Worm (Caenorhabditis elegans) whole organism, young adult: Measurements from ENCODE around the gene dhrr-1.

Source experiments
- D2030.7 ChIP-seq: fragments of 200-800 bp; sonication (Bioruptor generic); IDR thresholded peaks from 2 replicates; pipeline ENCODE4 v1.3.6; 2022; ENCODE audit warnings: missing genetic modification reagents, missing genetic modification characterization, missing compliant biosample characterization
- F23B12.7 ChIP-seq: sonication (generic microtip); optimal IDR thresholded peaks from 2 replicates; lab custom pipeline; 2017; ENCODE audit warnings: missing genetic modification characterization, mild to moderate bottlenecking, missing compliant biosample characterization, antibody characterized with exemption, moderate library complexity; ENCODE audit not compliant: insufficient read depth
- F33H1.4 ChIP-seq: fragments of 200-800 bp; sonication (Bioruptor generic); IDR thresholded peaks from 2 replicates; pipeline ENCODE4 v1.3.6; 2022; ENCODE audit warnings: missing genetic modification reagents, missing genetic modification characterization, missing compliant biosample characterization
- ZK185.1 ChIP-seq: sonication (generic microtip); optimal IDR thresholded peaks from 2 replicates; lab custom pipeline; 2016; ENCODE audit warnings: mild to moderate bottlenecking, missing genetic modification characterization, missing compliant biosample characterization; ENCODE audit not compliant: poor library complexity, severe bottlenecking
- atf-7 ChIP-seq: sonication (generic microtip); optimal IDR thresholded peaks from 2 replicates; lab custom pipeline; 2017; ENCODE audit warnings: mild to moderate bottlenecking, missing genetic modification characterization, missing compliant biosample characterization
- cebp-1 ChIP-seq, 2 experiments: fragments of 200-800 bp in 1 of 2; sonication (Bioruptor generic) in 1 of 2; sonication (generic microtip) in 1 of 2; IDR thresholded peaks in 1 of 2; optimal IDR thresholded peaks in 1 of 2; 2 replicates each; pipeline versions ENCODE4 v1.3.6 to Lab custom; 2017 to 2022; ENCODE audit warnings: missing compliant biosample characterization in 2 of 2, missing genetic modification characterization in 2 of 2, mild to moderate bottlenecking in 1 of 2, missing genetic modification reagents in 1 of 2, moderate library complexity in 1 of 2
- cebp-2 ChIP-seq: fragments of 200-800 bp; sonication (Bioruptor generic); IDR thresholded peaks from 2 replicates; pipeline ENCODE4 v1.3.6; 2022; ENCODE audit warnings: missing genetic modification characterization, missing compliant biosample characterization
- ceh-58 ChIP-seq: fragments of 200-800 bp; sonication (Bioruptor generic); IDR thresholded peaks from 2 replicates; pipeline ENCODE4 v1.3.6; 2022; ENCODE audit warnings: missing genetic modification characterization, missing compliant biosample characterization
- ceh-79 ChIP-seq: sonication (generic microtip); optimal IDR thresholded peaks from 2 replicates; lab custom pipeline; 2017; ENCODE audit warnings: mild to moderate bottlenecking, missing genetic modification characterization, missing compliant biosample characterization
- die-1 ChIP-seq: sonication (generic microtip); optimal IDR thresholded peaks from 2 replicates; lab custom pipeline; 2016; ENCODE audit warnings: missing genotype, mild to moderate bottlenecking, missing genetic modification characterization, missing compliant biosample characterization
- dpl-1 ChIP-seq: fragments of 150-350 bp; optimal IDR thresholded peaks from 2 replicates; lab custom pipeline; 2014; ENCODE audit warnings: missing biosample characterization, missing genetic modification reagents, missing genetic modification characterization
- efl-1 ChIP-seq: fragments of 150-350 bp; optimal IDR thresholded peaks from 2 replicates; lab custom pipeline; 2014; ENCODE audit warnings: missing biosample characterization, missing genetic modification reagents, missing genetic modification characterization
- egl-18 ChIP-seq: fragments of 200-800 bp; sonication (Bioruptor generic); IDR thresholded peaks from 2 replicates; pipeline ENCODE4 v1.3.6; 2022; ENCODE audit warnings: missing genetic modification reagents, missing genetic modification characterization, missing compliant biosample characterization
- ekl-4 ChIP-seq: fragments of 200-800 bp; sonication (Bioruptor generic); IDR thresholded peaks from 2 replicates; pipeline ENCODE4 v1.3.6; 2022; ENCODE audit warnings: missing genetic modification reagents, missing genetic modification characterization, missing compliant biosample characterization
- gei-17 ChIP-seq: fragments of 200-800 bp; sonication (Bioruptor generic); optimal IDR thresholded peaks from 2 replicates; lab custom pipeline; 2018; ENCODE audit warnings: mild to moderate bottlenecking, missing genetic modification characterization, missing compliant biosample characterization
- hsf-1 ChIP-seq: fragments of 200-800 bp; sonication (Bioruptor generic); IDR thresholded peaks from 2 replicates; pipeline ENCODE4 v1.3.6; 2022; ENCODE audit warnings: missing genetic modification reagents, missing genetic modification characterization, missing compliant biosample characterization
- lin-26 ChIP-seq: fragments of 200-800 bp; sonication (Bioruptor generic); IDR thresholded peaks from 2 replicates; pipeline ENCODE4 v1.3.6; 2022; ENCODE audit warnings: missing genetic modification reagents, missing genetic modification characterization, missing compliant biosample characterization
- lin-40 ChIP-seq: sonication (generic microtip); optimal IDR thresholded peaks from 2 replicates; lab custom pipeline; 2016; ENCODE audit warnings: missing genetic modification characterization, mild to moderate bottlenecking, missing compliant biosample characterization, missing genotype, missing genetic modification reagents
- lin-54 ChIP-seq: fragments of 200-800 bp; sonication (Bioruptor generic); optimal IDR thresholded peaks from 2 replicates; lab custom pipeline; 2018; ENCODE audit warnings: mild to moderate bottlenecking, missing genetic modification characterization, missing compliant biosample characterization
- lsl-1 ChIP-seq: fragments of 200-800 bp; sonication (Bioruptor generic); optimal IDR thresholded peaks from 2 replicates; lab custom pipeline; 2018; ENCODE audit warnings: mild to moderate bottlenecking, missing genetic modification characterization, moderate library complexity, missing compliant biosample characterization
- lsy-27 ChIP-seq: sonication (generic microtip); optimal IDR thresholded peaks from 2 replicates; lab custom pipeline; 2017; ENCODE audit warnings: missing genetic modification characterization, mild to moderate bottlenecking, missing compliant biosample characterization, antibody characterized with exemption, missing genotype, borderline replicate concordance; ENCODE audit not compliant: insufficient read depth
- madf-10 ChIP-seq: sonication (generic microtip); optimal IDR thresholded peaks from 2 replicates; lab custom pipeline; 2016; ENCODE audit warnings: mild to moderate bottlenecking, missing genetic modification characterization, missing compliant biosample characterization
- madf-3 ChIP-seq: fragments of 200-800 bp; sonication (Bioruptor generic); IDR thresholded peaks from 2 replicates; pipeline ENCODE4 v1.3.6; 2022; ENCODE audit warnings: missing genetic modification reagents, missing genetic modification characterization, missing compliant biosample characterization
- madf-6 ChIP-seq: fragments of 200-800 bp; sonication (Bioruptor generic); IDR thresholded peaks from 2 replicates; pipeline ENCODE4 v1.3.6; 2022; ENCODE audit warnings: missing genetic modification reagents, missing genetic modification characterization, missing compliant biosample characterization
- mel-28 ChIP-seq: sonication (generic microtip); optimal IDR thresholded peaks from 2 replicates; lab custom pipeline; 2016; ENCODE audit warnings: borderline replicate concordance, mild to moderate bottlenecking, missing genetic modification characterization, missing compliant biosample characterization
- nfya-2 ChIP-seq: fragments of 200-800 bp; sonication (Bioruptor generic); IDR thresholded peaks from 2 replicates; pipeline ENCODE4 v1.3.6; 2022; ENCODE audit warnings: missing genetic modification reagents, missing genetic modification characterization, missing compliant biosample characterization
- nhr-120 ChIP-seq: fragments of 200-800 bp; sonication (Bioruptor generic); IDR thresholded peaks from 2 replicates; pipeline ENCODE4 v1.3.6; 2022; ENCODE audit warnings: missing genetic modification characterization, missing compliant biosample characterization
- nhr-80 ChIP-seq: sonication (generic microtip); optimal IDR thresholded peaks from 2 replicates; lab custom pipeline; 2016; ENCODE audit warnings: missing genetic modification characterization, missing compliant biosample characterization
- pbrm-1 ChIP-seq: fragments of 200-800 bp; sonication (Bioruptor generic); IDR thresholded peaks from 2 replicates; pipeline ENCODE4 v1.3.6; 2022; ENCODE audit warnings: missing genetic modification reagents, missing genetic modification characterization, missing compliant biosample characterization
- rcor-1 ChIP-seq: fragments of 200-800 bp; sonication (Bioruptor generic); IDR thresholded peaks from 2 replicates; pipeline ENCODE4 v1.3.6; 2022; ENCODE audit warnings: missing genetic modification reagents, missing genetic modification characterization, missing compliant biosample characterization
- somi-1 ChIP-seq: fragments of 200-800 bp; sonication (Bioruptor generic); optimal IDR thresholded peaks from 2 replicates; lab custom pipeline; 2018; ENCODE audit warnings: mild to moderate bottlenecking, missing genetic modification characterization, missing compliant biosample characterization
- tbp1 ChIP-seq: fragments of 200-800 bp; sonication (Bioruptor generic); optimal IDR thresholded peaks from 2 replicates; lab custom pipeline; 2018; ENCODE audit warnings: mild to moderate bottlenecking, missing genetic modification characterization, missing compliant biosample characterization
- ztf-18 ChIP-seq: sonication (generic microtip); optimal IDR thresholded peaks from 2 replicates; lab custom pipeline; 2016; ENCODE audit warnings: missing genotype, mild to moderate bottlenecking, missing genetic modification characterization, missing compliant biosample characterization
- ztf-26 ChIP-seq: sonication (generic microtip); optimal IDR thresholded peaks from 2 replicates; lab custom pipeline; 2017; ENCODE audit warnings: missing genetic modification characterization, missing compliant biosample characterization

dhrr-1 gene

ce11 chrIII:8985461-8985860 is 41.0 kb downstream of the dhrr-1 start:
- TF ChIP-seq D2030.7 (peak; percentile 36; the same call in 1 of the 2 replicates), madf-10 (no peak), dpl-1 (GFP tag; lab: Kevin White, UChicago) (peak; percentile 52), efl-1 (GFP tag; lab: Kevin White, UChicago) (peak; percentile 58), atf-7 (no peak), F23B12.7 (peak; percentile 0), ZK185.1 (tag; lab: Kevin White, UChicago) (no peak), die-1 (tag; lab: Kevin White, UChicago) (no peak), hsf-1 (GFP tag; lab: Robert Waterston, UW) (peak; percentile 92), lin-54 (GFP tag; lab: Kevin White, UChicago) (peak; percentile 89), lsl-1 (GFP tag; lab: Kevin White, UChicago) (peak; percentile 31), ceh-58 (GFP tag; lab: Robert Waterston, UW) (no peak), madf-6 (GFP tag; lab: Robert Waterston, UW) (0 out of 2 replicates have a peak, but pooled peaks have one; percentile 45), madf-3 (GFP tag; lab: Robert Waterston, UW) (no peak), F33H1.4 (GFP tag; lab: Robert Waterston, UW) (peak; percentile 21; the same call in 1 of the 2 replicates), lsy-27 (tag; lab: Kevin White, UChicago) (no peak)

- no peak for TF ChIP-seq cebp-1 (GFP tag; IDR thresholded peaks at IDR 0.05; lab: Robert Waterston, UW)
- TF ChIP-seq cebp-1 (tag; optimal IDR thresholded peaks at IDR 0.05; lab: Kevin White, UChicago) = peak; percentile 62
- TF ChIP-seq ekl-4 = no peak
- no peak for TF ChIP-seq mel-28
- peak; percentile 68 for TF ChIP-seq nhr-80 (tag; lab: Kevin White, UChicago)
Observed at ce11 chrIII:8985965-8986364, 41.5 kb downstream of the dhrr-1 start.

ce11 chrIII:8986872-8987271 is 42.4 kb downstream of the dhrr-1 start:
- no peak for TF ChIP-seq lsl-1 (GFP tag; lab: Kevin White, UChicago)
- no peak for TF ChIP-seq cebp-2 (GFP tag; lab: Robert Waterston, UW)
- no peak for TF ChIP-seq nhr-120
- no peak for TF ChIP-seq cebp-1 (GFP tag; IDR thresholded peaks at IDR 0.05; lab: Robert Waterston, UW)
- TF ChIP-seq cebp-1 (tag; optimal IDR thresholded peaks at IDR 0.05; lab: Kevin White, UChicago) = peak; percentile 10
- TF ChIP-seq somi-1 (GFP tag; lab: Kevin White, UChicago) = peak; percentile 73
- no peak for TF ChIP-seq die-1 (tag; lab: Kevin White, UChicago)
- peak; percentile 61 for TF ChIP-seq lin-40
- TF ChIP-seq, all 124 proteins: peak for 3

- no peak for TF ChIP-seq lin-26 (GFP tag; lab: Robert Waterston, UW)
- no peak for TF ChIP-seq nfya-2 (GFP tag; lab: Robert Waterston, UW)
- no peak for TF ChIP-seq madf-10
- no peak for TF ChIP-seq gei-17
- TF ChIP-seq ztf-18 = no peak
- TF ChIP-seq egl-18 (GFP tag; lab: Robert Waterston, UW) = no peak
- TF ChIP-seq lin-54 (GFP tag; lab: Kevin White, UChicago) = no peak
- TF ChIP-seq nhr-80 (tag; lab: Kevin White, UChicago) = no peak
- no peak for TF ChIP-seq lsy-27 (tag; lab: Kevin White, UChicago)
- no peak for TF ChIP-seq tbp1
- no peak for TF ChIP-seq dpl-1 (GFP tag; lab: Kevin White, UChicago)
- TF ChIP-seq ztf-26 (tag; lab: Kevin White, UChicago) = no peak
- TF ChIP-seq rcor-1 (GFP tag; lab: Robert Waterston, UW) = no peak
- TF ChIP-seq pbrm-1 (GFP tag; lab: Robert Waterston, UW) = no peak
- TF ChIP-seq ceh-79 (tag; lab: Kevin White, UChicago) = no peak
- TF ChIP-seq cebp-2 (GFP tag; lab: Robert Waterston, UW) = no peak
Observed at ce11 chrIII:8988061-8988460, 43.6 kb downstream of the dhrr-1 start.
